Worm (Caenorhabditis elegans): ENCODE data around the gene K09C4.7.

DNA sequence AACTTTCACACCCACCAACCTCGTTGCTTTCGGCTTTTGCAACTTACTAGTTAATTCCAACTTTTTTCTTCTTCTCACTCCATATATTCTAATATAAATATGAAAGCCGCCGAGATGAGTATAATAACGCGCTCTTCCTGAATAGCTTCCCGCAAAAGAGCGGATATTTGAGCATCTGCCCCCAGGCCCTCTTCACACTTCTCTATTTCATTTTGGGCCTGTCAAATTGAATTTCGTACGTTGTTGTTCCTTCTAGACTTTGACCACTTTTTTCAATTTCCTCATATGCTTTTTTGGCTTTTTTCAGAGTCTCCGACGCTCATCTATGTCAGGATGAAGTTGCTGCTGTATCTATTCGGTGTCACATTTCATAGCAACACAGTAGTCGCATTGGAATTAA lies 42.3 kb downstream of the K09C4.7 start, which contains the start of gene ddr-2:
- TF ChIP-seq nhr-80 (tag; optimal IDR thresholded peaks at IDR 0.05) (no peak), Y53G8AR.9 (GFP tag; conservative IDR thresholded peaks at IDR 0.05) (no peak), ccch-3 (GFP tag; optimal IDR thresholded peaks at IDR 0.05) (no peak), hlh-12 (tag; optimal IDR thresholded peaks at IDR 0.05) (no peak), lir-1 (GFP tag; conservative IDR thresholded peaks at IDR 0.05) (no peak), madf-8 (GFP tag; conservative IDR thresholded peaks at IDR 0.05) (no peak), him-1 (tag; optimal IDR thresholded peaks at IDR 0.05) (no peak), unc-130 (GFP tag; optimal IDR thresholded peaks at IDR 0.05) (no peak), B0336.3 (GFP tag; IDR thresholded peaks at IDR 0.05) (no peak), nfya-2 (GFP tag; IDR thresholded peaks at IDR 0.05) (no peak), F22D6.2 (tag; optimal IDR thresholded peaks at IDR 0.05) (no peak)
